Fruit fly (Drosophila melanogaster) S2 (cell line): Measurements from ENCODE around the gene CG43736.

Experiments used
- CG8478 ChIP-seq: fragments of >200 bp; optimal IDR thresholded peaks from 2 replicates; lab custom pipeline; 2018
- CTCF ChIP-seq, 2 experiments: fragments of >200 bp; optimal IDR thresholded peaks; 2 replicates each; lab custom pipeline; 2018

DNA sequence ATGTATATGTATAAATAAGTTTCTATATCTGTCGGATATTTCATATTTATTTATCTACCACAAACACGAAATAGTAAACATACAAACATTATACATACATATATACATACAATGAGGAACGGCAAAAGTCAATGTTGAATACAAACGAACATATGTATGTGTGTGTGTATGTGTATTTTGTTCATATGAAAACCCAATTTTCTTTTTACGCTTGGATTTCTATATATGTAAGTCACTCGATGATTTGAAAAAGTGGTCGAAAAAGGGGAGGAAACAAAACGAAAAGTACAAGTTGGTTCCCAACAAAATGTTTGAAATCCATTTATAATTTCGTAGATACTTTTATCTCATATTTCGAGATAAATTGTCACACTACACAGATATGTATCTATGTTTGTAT, 6.4 kb upstream of the CG43736 start:
- TF ChIP-seq CG8478 (lab: Kevin White, UChicago) (no peak), CTCF (optimal IDR thresholded peaks at IDR 0.05; lab: Kevin White, UChicago) (no peak)
